4 fruit fly cellular contexts compared by ENCODE assay signal in the genomic region with DNA sequence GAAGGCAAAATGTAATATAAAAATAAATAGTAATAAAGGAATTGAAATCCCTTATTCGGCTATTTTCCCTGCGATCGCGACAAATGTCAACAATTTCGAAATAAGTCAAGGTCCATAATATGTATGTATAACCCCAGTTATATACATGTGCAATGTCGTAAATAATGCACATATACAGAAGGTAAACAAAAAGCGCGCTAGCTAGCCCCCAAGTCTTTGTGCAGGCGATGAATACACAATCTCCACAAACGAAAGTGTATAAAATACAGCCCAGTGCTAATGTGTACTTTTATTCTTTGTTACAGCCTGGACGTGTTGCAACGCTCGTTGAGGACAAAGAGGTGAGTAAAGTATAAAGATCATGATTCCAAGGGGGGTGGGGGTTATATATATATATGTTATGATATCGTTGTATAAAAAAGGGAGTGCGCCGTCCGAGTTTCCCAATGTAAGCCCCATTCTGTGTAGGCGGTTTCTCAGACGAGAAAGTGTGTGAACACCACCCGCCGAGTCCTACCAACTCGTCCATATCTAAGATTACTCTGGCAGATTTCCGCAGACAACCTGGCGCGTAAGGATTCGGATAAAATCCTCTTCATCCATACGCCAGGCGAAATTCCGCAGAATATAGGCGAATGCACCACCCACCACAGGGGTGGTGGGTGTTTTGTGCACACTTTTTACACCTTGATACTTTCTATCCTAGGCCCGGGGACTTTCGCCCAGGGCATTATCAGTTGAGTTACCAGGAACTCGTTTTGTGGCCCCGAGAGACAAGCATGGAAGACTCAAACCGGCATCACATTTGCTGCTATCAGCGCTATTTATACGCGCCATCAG.
A peak's percentile ranks its signal among the peaks of the same experiment; 100 is the strongest.
TF ChIP-seq lines count a peak whose summit lies in the region.

No protein-coding gene starts in this region.

TF ChIP-seq in whole organism, adult, 20 proteins besides CTCF, POLR2A, EP300 and RAD21 (continued from another document):
- peak; percentile 28 for TF ChIP-seq tj (GFP tag; optimal IDR thresholded peaks at IDR 0.05; lab: Kevin White, UChicago)
- TF ChIP-seq Mnt (GFP tag; optimal IDR thresholded peaks at IDR 0.05; lab: Kevin White, UChicago) = peak; percentile 5
- no peak for TF ChIP-seq Clk (GFP tag; optimal IDR thresholded peaks at IDR 0.05; lab: Kevin White, UChicago)
- TF ChIP-seq cnc (optimal IDR thresholded peaks at IDR 0.05; lab: Kevin White, UChicago) = no peak

TF ChIP-seq in whole organism, embryonic, 481 proteins besides CTCF, POLR2A, EP300 and RAD21 (continued from another document and continues in another):
- peak; percentile 19 for TF ChIP-seq dmrt99B (tag; optimal IDR thresholded peaks at IDR 0.05; lab: Kevin White, UChicago)
- no peak for TF ChIP-seq Hr51 (GFP tag; optimal IDR thresholded peaks at IDR 0.05; lab: Kevin White, UChicago)
- TF ChIP-seq ken (GFP tag; IDR thresholded peaks at IDR 0.05; lab: Robert Waterston, UW) = 0 out of 3 replicates have a peak, but pooled peaks have one; percentile 40
- peak; percentile 36; the same call in 1 of the 2 replicates for TF ChIP-seq crol (GFP tag; IDR thresholded peaks at IDR 0.05; lab: Robert Waterston, UW)
- TF ChIP-seq ttk (GFP tag; IDR thresholded peaks at IDR 0.05; lab: Robert Waterston, UW) = peak; percentile 53; the same call in 1 of the 2 replicates
- TF ChIP-seq so (GFP tag; IDR thresholded peaks at IDR 0.05; lab: Robert Waterston, UW) = peak; percentile 25; the same call in 1 of the 3 replicates
- TF ChIP-seq CrebB (tag; optimal IDR thresholded peaks at IDR 0.05; lab: Kevin White, UChicago) = peak; percentile 25
- TF ChIP-seq CG12219 (GFP tag; optimal IDR thresholded peaks at IDR 0.05; lab: Kevin White, UChicago) = peak; percentile 45
- TF ChIP-seq chn (GFP tag; optimal IDR thresholded peaks at IDR 0.05; lab: Kevin White, UChicago) = peak; percentile 88
- no peak for TF ChIP-seq CG11398 (GFP tag; optimal IDR thresholded peaks at IDR 0.05; lab: Kevin White, UChicago)
- peak; percentile 30 for TF ChIP-seq CG18599 (GFP tag; optimal IDR thresholded peaks at IDR 0.05; lab: Kevin White, UChicago)
- TF ChIP-seq Eip74EF (GFP tag; optimal IDR thresholded peaks at IDR 0.05; lab: Kevin White, UChicago) = peak in 1 of 2 experiments; percentile 73
- peak; percentile 99 for TF ChIP-seq Bdp1 (GFP tag; optimal IDR thresholded peaks at IDR 0.05; lab: Kevin White, UChicago)
- no peak for TF ChIP-seq CG1024 (GFP tag; IDR thresholded peaks at IDR 0.05; lab: Robert Waterston, UW)
- peak; percentile 93 for TF ChIP-seq rib (GFP tag; IDR thresholded peaks at IDR 0.05; lab: Robert Waterston, UW)
- peak; percentile 57; the same call in 1 of the 2 replicates for TF ChIP-seq ato (GFP tag; IDR thresholded peaks at IDR 0.05; lab: Robert Waterston, UW; ENCODE audit: partially characterized antibody)
- TF ChIP-seq Lhr (GFP tag; optimal IDR thresholded peaks at IDR 0.05; lab: Kevin White, UChicago) = no peak
- peak; percentile 78 for TF ChIP-seq bbx (GFP tag; IDR thresholded peaks at IDR 0.05; lab: Robert Waterston, UW; ENCODE audit: partially characterized antibody)
- no peak for TF ChIP-seq CG14965 (GFP tag; optimal IDR thresholded peaks at IDR 0.05; lab: Kevin White, UChicago; ENCODE audit: borderline replicate concordance)
- peak; percentile 63; the same call in 2 of the 3 replicates for TF ChIP-seq ci (GFP tag; IDR thresholded peaks at IDR 0.05; lab: Robert Waterston, UW)
- no peak for TF ChIP-seq Ets97D (GFP tag; optimal IDR thresholded peaks at IDR 0.05; lab: Kevin White, UChicago)
- TF ChIP-seq klu (GFP tag; IDR thresholded peaks at IDR 0.05; lab: Robert Waterston, UW) = peak; percentile 30; the same call in 1 of the 2 replicates
- TF ChIP-seq Hmx (GFP tag; optimal IDR thresholded peaks at IDR 0.05; lab: Kevin White, UChicago) = no peak
- 0 out of 2 replicates have a peak, but pooled peaks have one; percentile 31 for TF ChIP-seq CG8765 (GFP tag; IDR thresholded peaks at IDR 0.05; lab: Robert Waterston, UW)
- peak; percentile 88; the same call in 2 of the 3 replicates for TF ChIP-seq CG6791 (GFP tag; IDR thresholded peaks at IDR 0.05; lab: Robert Waterston, UW; ENCODE audit: partially characterized antibody)
- 0 out of 2 replicates have a peak, but pooled peaks have one; percentile 32 for TF ChIP-seq stc (GFP tag; IDR thresholded peaks at IDR 0.05; lab: Robert Waterston, UW)
- TF ChIP-seq Xrp1 (GFP tag; IDR thresholded peaks at IDR 0.05; lab: Robert Waterston, UW) = peak; percentile 16; the same call in 1 of the 2 replicates
- TF ChIP-seq disco-r (GFP tag; optimal IDR thresholded peaks at IDR 0.05; lab: Kevin White, UChicago) = no peak
- peak; percentile 7 for TF ChIP-seq CG12744 (GFP tag; optimal IDR thresholded peaks at IDR 0.05; lab: Kevin White, UChicago)
- TF ChIP-seq CG18764 (GFP tag; optimal IDR thresholded peaks at IDR 0.05; lab: Kevin White, UChicago) = no peak
- TF ChIP-seq kni (GFP tag; optimal IDR thresholded peaks at IDR 0.05; lab: Kevin White, UChicago) = peak; percentile 65
- TF ChIP-seq CG9932 (GFP tag; IDR thresholded peaks at IDR 0.05; lab: Robert Waterston, UW) = 0 out of 2 replicates have a peak, but pooled peaks have one; percentile 12
- TF ChIP-seq tna (GFP tag; IDR thresholded peaks at IDR 0.05; lab: Robert Waterston, UW; ENCODE audit: partially characterized antibody) = peak; percentile 81
- 0 out of 2 replicates have a peak, but pooled peaks have one; percentile 41 for TF ChIP-seq unc-4 (GFP tag; IDR thresholded peaks at IDR 0.05; lab: Robert Waterston, UW; ENCODE audit: partially characterized antibody)

TF ChIP-seq in whole organism, prepupa, 60 proteins besides CTCF, POLR2A, EP300 and RAD21 (continued from another document and continues in another):
- TF ChIP-seq CG11902 (GFP tag; optimal IDR thresholded peaks at IDR 0.05; lab: Kevin White, UChicago) (no peak), Sox102F (GFP tag; optimal IDR thresholded peaks at IDR 0.05; lab: Kevin White, UChicago) (peak; percentile 36), lz (GFP tag; optimal IDR thresholded peaks at IDR 0.05; lab: Kevin White, UChicago) (no peak), CG8632 (GFP tag; optimal IDR thresholded peaks at IDR 0.05; lab: Kevin White, UChicago) (no peak), esn (GFP tag; optimal IDR thresholded peaks at IDR 0.05; lab: Kevin White, UChicago) (peak; percentile 14), CG11762 (GFP tag; optimal IDR thresholded peaks at IDR 0.05; lab: Kevin White, UChicago; ENCODE audit: insufficient read depth) (no peak), CG8319 (GFP tag; optimal IDR thresholded peaks at IDR 0.05; lab: Kevin White, UChicago) (no peak), svp (GFP tag; lab: Kevin White, UChicago) (peak; percentile 88), net (GFP tag; optimal IDR thresholded peaks at IDR 0.05; lab: Kevin White, UChicago) (peak; percentile 38), CG7368 (GFP tag; optimal IDR thresholded peaks at IDR 0.05; lab: Kevin White, UChicago) (no peak), Sox14 (GFP tag; optimal IDR thresholded peaks at IDR 0.05; lab: Kevin White, UChicago) (peak; percentile 95), OdsH (GFP tag; optimal IDR thresholded peaks at IDR 0.05; lab: Kevin White, UChicago) (no peak), CG10631 (GFP tag; optimal IDR thresholded peaks at IDR 0.05; lab: Kevin White, UChicago) (no peak), topi (GFP tag; optimal IDR thresholded peaks at IDR 0.05; lab: Kevin White, UChicago) (no peak), CG34406 (GFP tag; optimal IDR thresholded peaks at IDR 0.05; lab: Kevin White, UChicago) (no peak), CG31627 (GFP tag; optimal IDR thresholded peaks at IDR 0.05; lab: Kevin White, UChicago) (no peak), CG15336 (GFP tag; IDR thresholded peaks at IDR 0.05; lab: Robert Waterston, UW) (peak; percentile 42; the same call in 1 of the 2 replicates), Hr4 (GFP tag; optimal IDR thresholded peaks at IDR 0.05; lab: Kevin White, UChicago) (no peak), Eip75B (GFP tag; optimal IDR thresholded peaks at IDR 0.05; lab: Kevin White, UChicago) (peak; percentile 59), dac (GFP tag; optimal IDR thresholded peaks at IDR 0.05; lab: Kevin White, UChicago) (no peak), CG6163 (GFP tag; IDR thresholded peaks at IDR 0.05; lab: Robert Waterston, UW) (peak; percentile 40; the same call in 1 of the 3 replicates), salr (GFP tag; optimal IDR thresholded peaks at IDR 0.05; lab: Kevin White, UChicago) (no peak), CG6276 (GFP tag; optimal IDR thresholded peaks at IDR 0.05; lab: Kevin White, UChicago) (peak; percentile 32), Met (GFP tag; optimal IDR thresholded peaks at IDR 0.05; lab: Kevin White, UChicago) (no peak), Eip78C (GFP tag; lab: Kevin White, UChicago) (peak; percentile 84), spab (GFP tag; optimal IDR thresholded peaks at IDR 0.05; lab: Kevin White, UChicago) (peak; percentile 15), ss (GFP tag; optimal IDR thresholded peaks at IDR 0.05; lab: Kevin White, UChicago) (peak; percentile 59 to 67), fd85E (GFP tag; optimal IDR thresholded peaks at IDR 0.05; lab: Kevin White, UChicago) (no peak), acj6 (GFP tag; optimal IDR thresholded peaks at IDR 0.05; lab: Kevin White, UChicago) (no peak), Ets21C (GFP tag; optimal IDR thresholded peaks at IDR 0.05; lab: Kevin White, UChicago) (no peak), CG11294 (GFP tag; IDR thresholded peaks at IDR 0.05; lab: Robert Waterston, UW) (no peak), cyc (GFP tag; optimal IDR thresholded peaks at IDR 0.05; lab: Kevin White, UChicago) (no peak), vri (GFP tag; optimal IDR thresholded peaks at IDR 0.05; lab: Kevin White, UChicago) (peak; percentile 59), CG10669 (GFP tag; optimal IDR thresholded peaks at IDR 0.05; lab: Kevin White, UChicago) (no peak), Hr39 (GFP tag; optimal IDR thresholded peaks at IDR 0.05; lab: Kevin White, UChicago) (no peak), Ets96B (tag; optimal IDR thresholded peaks at IDR 0.05; lab: Kevin White, UChicago) (no peak), Blimp-1 (GFP tag; optimal IDR thresholded peaks at IDR 0.05; lab: Kevin White, UChicago) (peak; percentile 72), CG3919 (GFP tag; optimal IDR thresholded peaks at IDR 0.05; lab: Kevin White, UChicago) (peak; percentile 25), CG1621 (tag; optimal IDR thresholded peaks at IDR 0.05; lab: Kevin White, UChicago) (peak; percentile 91), Hr38 (GFP tag; optimal IDR thresholded peaks at IDR 0.05; lab: Kevin White, UChicago) (no peak), Gug (GFP tag; IDR thresholded peaks at IDR 0.05; lab: Robert Waterston, UW) (no peak), CG6854 (GFP tag; optimal IDR thresholded peaks at IDR 0.05; lab: Kevin White, UChicago) (peak; percentile 70), CG6792 (GFP tag; optimal IDR thresholded peaks at IDR 0.05; lab: Kevin White, UChicago) (no peak)

TF ChIP-seq in whole organism, wandering third instar larva, 38 proteins besides CTCF, POLR2A, EP300 and RAD21 (continued from another document):
- TF ChIP-seq Dif (GFP tag; optimal IDR thresholded peaks at IDR 0.05; lab: Kevin White, UChicago; ENCODE audit: partially characterized antibody) = peak; percentile 40
- TF ChIP-seq pan (optimal IDR thresholded peaks at IDR 0.05; lab: Kevin White, UChicago) = no peak
- peak; percentile 14 for TF ChIP-seq br (GFP tag; optimal IDR thresholded peaks at IDR 0.05; lab: Kevin White, UChicago)
- TF ChIP-seq sage (GFP tag; optimal IDR thresholded peaks at IDR 0.05; lab: Kevin White, UChicago) = no peak
- no peak for TF ChIP-seq rgr (GFP tag; optimal IDR thresholded peaks at IDR 0.05; lab: Kevin White, UChicago)
- no peak for TF ChIP-seq Jra (GFP tag; optimal IDR thresholded peaks at IDR 0.05; lab: Kevin White, UChicago)
- no peak for TF ChIP-seq lola (GFP tag; optimal IDR thresholded peaks at IDR 0.05; lab: Kevin White, UChicago)
- no peak for TF ChIP-seq usp (GFP tag; optimal IDR thresholded peaks at IDR 0.05; lab: Kevin White, UChicago)
- TF ChIP-seq Hnf4 (GFP tag; optimal IDR thresholded peaks at IDR 0.05; lab: Kevin White, UChicago) = peak; percentile 2
- TF ChIP-seq Mio (GFP tag; optimal IDR thresholded peaks at IDR 0.05; lab: Kevin White, UChicago) = no peak
- TF ChIP-seq jim (GFP tag; optimal IDR thresholded peaks at IDR 0.05; lab: Kevin White, UChicago) = no peak
- peak; percentile 9 for TF ChIP-seq Sp1 (GFP tag; optimal IDR thresholded peaks at IDR 0.05; lab: Kevin White, UChicago)
- no peak for TF ChIP-seq dsf (GFP tag; optimal IDR thresholded peaks at IDR 0.05; lab: Kevin White, UChicago; ENCODE audit: borderline replicate concordance)
- no peak for TF ChIP-seq dl (GFP tag; optimal IDR thresholded peaks at IDR 0.05; lab: Kevin White, UChicago; ENCODE audit: insufficient read depth in 1 of 2, partially characterized antibody in 2 of 2)
- TF ChIP-seq HLH106 (tag; optimal IDR thresholded peaks at IDR 0.05; lab: Kevin White, UChicago) = peak; percentile 8
- TF ChIP-seq dmrt93B (GFP tag; optimal IDR thresholded peaks at IDR 0.05; lab: Kevin White, UChicago) = no peak
- TF ChIP-seq brk (GFP tag; optimal IDR thresholded peaks at IDR 0.05; lab: Kevin White, UChicago) = peak; percentile 52
